Worm (Caenorhabditis elegans) whole organism, young adult: ENCODE measurements around the gene Y53G8AL.3.

Experiments
- B0261.1 ChIP-seq: sonication (generic microtip); optimal IDR thresholded peaks from 2 replicates; lab custom pipeline; 2016; ENCODE audit warnings: mild to moderate bottlenecking, missing genetic modification characterization, moderate library complexity, missing compliant biosample characterization
- B0336.3 ChIP-seq: fragments of 200-800 bp; sonication (Bioruptor generic); IDR thresholded peaks from 2 replicates; pipeline ENCODE4 v1.3.6; 2022; ENCODE audit warnings: missing genetic modification characterization, missing compliant biosample characterization
- D2030.7 ChIP-seq: fragments of 200-800 bp; sonication (Bioruptor generic); IDR thresholded peaks from 2 replicates; pipeline ENCODE4 v1.3.6; 2022; ENCODE audit warnings: missing genetic modification reagents, missing genetic modification characterization, missing compliant biosample characterization
- F37B4.10 ChIP-seq: fragments of 200-800 bp; sonication (Bioruptor generic); IDR thresholded peaks from 2 replicates; pipeline ENCODE4 v1.3.6; 2022; ENCODE audit warnings: missing genetic modification characterization, missing compliant biosample characterization
- F49E8.2 ChIP-seq: sonication (generic microtip); optimal IDR thresholded peaks from 3 replicates; lab custom pipeline; 2017; ENCODE audit warnings: missing genetic modification characterization, mild to moderate bottlenecking, missing compliant biosample characterization, antibody characterized with exemption, moderate library complexity; ENCODE audit not compliant: insufficient read depth
- F55B11.4 ChIP-seq: sonication (generic microtip); optimal IDR thresholded peaks from 2 replicates; lab custom pipeline; 2016; ENCODE audit warnings: missing compliant biosample characterization, missing genetic modification characterization, borderline replicate concordance; ENCODE audit not compliant: insufficient read depth
- K11D2.4 ChIP-seq: fragments of 200-800 bp; sonication (Bioruptor generic); IDR thresholded peaks from 2 replicates; pipeline ENCODE4 v1.3.6; 2022; ENCODE audit warnings: missing genetic modification reagents, missing genetic modification characterization, missing compliant biosample characterization
- T07F8.4 ChIP-seq: sonication (generic microtip); optimal IDR thresholded peaks from 2 replicates; lab custom pipeline; 2016; ENCODE audit warnings: mild to moderate bottlenecking, missing genetic modification characterization, moderate library complexity, missing compliant biosample characterization
- Y53G8AR.9 ChIP-seq: fragments of 200-800 bp; sonication (Bioruptor generic); conservative IDR thresholded peaks from 2 replicates; pipeline ENCODE4 v1.3.6; 2022; ENCODE audit warnings: missing genetic modification reagents, missing genetic modification characterization, missing compliant biosample characterization
- Y56A3A.18 ChIP-seq: fragments of 200-800 bp; sonication (Bioruptor generic); IDR thresholded peaks from 2 replicates; pipeline ENCODE4 v1.3.6; 2022; ENCODE audit warnings: missing genetic modification reagents, missing genetic modification characterization, missing compliant biosample characterization
- Y67H2A.10 ChIP-seq: fragments of 200-800 bp; sonication (Bioruptor generic); conservative IDR thresholded peaks from 2 replicates; pipeline ENCODE4 v1.3.6; 2022; ENCODE audit warnings: missing genetic modification reagents, missing genetic modification characterization, missing compliant biosample characterization
- aptf-2 ChIP-seq: fragments of 200-800 bp; sonication (Bioruptor generic); conservative IDR thresholded peaks from 2 replicates; pipeline ENCODE4 v1.3.6; 2022; ENCODE audit warnings: missing genetic modification reagents, missing genetic modification characterization, missing compliant biosample characterization
- attf-3 ChIP-seq: fragments of 200-800 bp; sonication (Bioruptor generic); conservative IDR thresholded peaks from 2 replicates; pipeline ENCODE4 v1.3.6; 2022; ENCODE audit warnings: missing genetic modification reagents, missing genetic modification characterization, missing compliant biosample characterization
- attf-5 ChIP-seq: fragments of 200-800 bp; sonication (Bioruptor generic); optimal IDR thresholded peaks from 2 replicates; lab custom pipeline; 2018; ENCODE audit warnings: mild to moderate bottlenecking, missing genetic modification characterization, missing compliant biosample characterization
- attf-6 ChIP-seq: fragments of 200-800 bp; sonication (Bioruptor generic); IDR thresholded peaks from 2 replicates; pipeline ENCODE4 v1.3.6; 2022; ENCODE audit warnings: missing genetic modification reagents, missing genetic modification characterization, missing compliant biosample characterization
- bed-2 ChIP-seq: fragments of 200-800 bp; sonication (Bioruptor generic); IDR thresholded peaks from 2 replicates; pipeline ENCODE4 v1.3.6; 2022; ENCODE audit warnings: missing genetic modification reagents, missing genetic modification characterization, missing compliant biosample characterization
- cebp-1 ChIP-seq, 2 experiments: fragments of 200-800 bp in 1 of 2; sonication (Bioruptor generic) in 1 of 2; sonication (generic microtip) in 1 of 2; IDR thresholded peaks in 1 of 2; optimal IDR thresholded peaks in 1 of 2; 2 replicates each; pipeline versions ENCODE4 v1.3.6 to Lab custom; 2017 to 2022; ENCODE audit warnings: missing compliant biosample characterization in 2 of 2, missing genetic modification characterization in 2 of 2, mild to moderate bottlenecking in 1 of 2, missing genetic modification reagents in 1 of 2, moderate library complexity in 1 of 2
- dpff-1 ChIP-seq: sonication (generic microtip); optimal IDR thresholded peaks from 2 replicates; lab custom pipeline; 2017; ENCODE audit warnings: mild to moderate bottlenecking, missing genetic modification characterization, missing compliant biosample characterization
- efl-1 ChIP-seq: fragments of 150-350 bp; optimal IDR thresholded peaks from 2 replicates; lab custom pipeline; 2014; ENCODE audit warnings: missing biosample characterization, missing genetic modification reagents, missing genetic modification characterization
- egrh-3 ChIP-seq: fragments of 200-800 bp; sonication (Bioruptor generic); IDR thresholded peaks from 2 replicates; pipeline ENCODE4 v1.3.6; 2022; ENCODE audit warnings: missing genetic modification reagents, missing genetic modification characterization, missing compliant biosample characterization
- ets-4 ChIP-seq: fragments of 200-800 bp; sonication (Bioruptor generic); optimal IDR thresholded peaks from 2 replicates; lab custom pipeline; 2018; ENCODE audit warnings: mild to moderate bottlenecking, missing genetic modification characterization, missing compliant biosample characterization
- hmg-20 ChIP-seq: fragments of 200-800 bp; sonication (Bioruptor generic); IDR thresholded peaks from 2 replicates; pipeline ENCODE4 v1.3.6; 2022; ENCODE audit warnings: missing genetic modification reagents, missing genetic modification characterization, missing compliant biosample characterization
- hrde-1 ChIP-seq: sonication (generic microtip); optimal IDR thresholded peaks from 2 replicates; lab custom pipeline; 2016; ENCODE audit warnings: missing genetic modification characterization, mild to moderate bottlenecking, missing compliant biosample characterization, moderate library complexity, missing genotype, missing genetic modification reagents, borderline replicate concordance
- lin-40 ChIP-seq: sonication (generic microtip); optimal IDR thresholded peaks from 2 replicates; lab custom pipeline; 2016; ENCODE audit warnings: missing genetic modification characterization, mild to moderate bottlenecking, missing compliant biosample characterization, missing genotype, missing genetic modification reagents
- lin-54 ChIP-seq: fragments of 200-800 bp; sonication (Bioruptor generic); optimal IDR thresholded peaks from 2 replicates; lab custom pipeline; 2018; ENCODE audit warnings: mild to moderate bottlenecking, missing genetic modification characterization, missing compliant biosample characterization
- lsl-1 ChIP-seq: fragments of 200-800 bp; sonication (Bioruptor generic); optimal IDR thresholded peaks from 2 replicates; lab custom pipeline; 2018; ENCODE audit warnings: mild to moderate bottlenecking, missing genetic modification characterization, moderate library complexity, missing compliant biosample characterization
- lsy-27 ChIP-seq: sonication (generic microtip); optimal IDR thresholded peaks from 2 replicates; lab custom pipeline; 2017; ENCODE audit warnings: missing genetic modification characterization, mild to moderate bottlenecking, missing compliant biosample characterization, antibody characterized with exemption, missing genotype, borderline replicate concordance; ENCODE audit not compliant: insufficient read depth
- madf-10 ChIP-seq: sonication (generic microtip); optimal IDR thresholded peaks from 2 replicates; lab custom pipeline; 2016; ENCODE audit warnings: mild to moderate bottlenecking, missing genetic modification characterization, missing compliant biosample characterization
- mxl-1 ChIP-seq: sonication (generic microtip); optimal IDR thresholded peaks from 2 replicates; lab custom pipeline; 2016; ENCODE audit warnings: missing genetic modification characterization, missing compliant biosample characterization
- pbrm-1 ChIP-seq: fragments of 200-800 bp; sonication (Bioruptor generic); IDR thresholded peaks from 2 replicates; pipeline ENCODE4 v1.3.6; 2022; ENCODE audit warnings: missing genetic modification reagents, missing genetic modification characterization, missing compliant biosample characterization
- pha-4 ChIP-seq: fragments of 150-350 bp; sonication (generic microtip); optimal IDR thresholded peaks from 2 replicates; lab custom pipeline; 2014; ENCODE audit warnings: missing biosample characterization, missing genetic modification reagents, missing genetic modification characterization
- rpc-1 ChIP-seq, 2 experiments: fragments of 150-350 bp in 1 of 2; sonication (generic microtip) in 1 of 2; optimal IDR thresholded peaks; 2 replicates each; lab custom pipeline; 2014 to 2018; ENCODE audit warnings: missing biosample characterization in 1 of 2, missing genetic modification characterization in 1 of 2, missing genetic modification reagents in 1 of 2, missing genotype in 1 of 2
- snpc-1.3 ChIP-seq: sonication (generic microtip); optimal IDR thresholded peaks from 2 replicates; lab custom pipeline; 2017; ENCODE audit warnings: missing genetic modification characterization, mild to moderate bottlenecking, missing compliant biosample characterization, antibody characterized with exemption, moderate library complexity, missing genotype, missing genetic modification reagents; ENCODE audit not compliant: insufficient read depth
- tlf-1 ChIP-seq: fragments of 200-800 bp; sonication (Bioruptor generic); optimal IDR thresholded peaks from 2 replicates; lab custom pipeline; 2018; ENCODE audit warnings: mild to moderate bottlenecking, missing genetic modification characterization, missing compliant biosample characterization
- unc-62 ChIP-seq: fragments of 150-350 bp; optimal IDR thresholded peaks from 2 replicates; lab custom pipeline; 2014; ENCODE audit warnings: missing biosample characterization, missing genetic modification reagents, missing genetic modification characterization
- xnd-1 ChIP-seq: sonication (generic microtip); optimal IDR thresholded peaks from 2 replicates; lab custom pipeline; 2016; ENCODE audit warnings: missing genotype, missing genetic modification reagents, missing genetic modification characterization, missing compliant biosample characterization
- ztf-22 ChIP-seq: fragments of 200-800 bp; sonication (Bioruptor generic); optimal IDR thresholded peaks from 2 replicates; lab custom pipeline; 2018; ENCODE audit warnings: mild to moderate bottlenecking, missing genetic modification characterization, moderate library complexity, missing compliant biosample characterization
- ztf-28 ChIP-seq: fragments of 200-800 bp; sonication (Bioruptor generic); IDR thresholded peaks from 2 replicates; pipeline ENCODE4 v1.3.6; 2022; ENCODE audit warnings: missing genetic modification reagents, missing genetic modification characterization, missing compliant biosample characterization
- ztf-6 ChIP-seq: fragments of 200-800 bp; sonication (Bioruptor generic); IDR thresholded peaks from 2 replicates; pipeline ENCODE4 v1.3.6; 2022; ENCODE audit warnings: missing genetic modification reagents, missing genetic modification characterization, missing compliant biosample characterization

Y53G8AL.3 gene

DNA sequence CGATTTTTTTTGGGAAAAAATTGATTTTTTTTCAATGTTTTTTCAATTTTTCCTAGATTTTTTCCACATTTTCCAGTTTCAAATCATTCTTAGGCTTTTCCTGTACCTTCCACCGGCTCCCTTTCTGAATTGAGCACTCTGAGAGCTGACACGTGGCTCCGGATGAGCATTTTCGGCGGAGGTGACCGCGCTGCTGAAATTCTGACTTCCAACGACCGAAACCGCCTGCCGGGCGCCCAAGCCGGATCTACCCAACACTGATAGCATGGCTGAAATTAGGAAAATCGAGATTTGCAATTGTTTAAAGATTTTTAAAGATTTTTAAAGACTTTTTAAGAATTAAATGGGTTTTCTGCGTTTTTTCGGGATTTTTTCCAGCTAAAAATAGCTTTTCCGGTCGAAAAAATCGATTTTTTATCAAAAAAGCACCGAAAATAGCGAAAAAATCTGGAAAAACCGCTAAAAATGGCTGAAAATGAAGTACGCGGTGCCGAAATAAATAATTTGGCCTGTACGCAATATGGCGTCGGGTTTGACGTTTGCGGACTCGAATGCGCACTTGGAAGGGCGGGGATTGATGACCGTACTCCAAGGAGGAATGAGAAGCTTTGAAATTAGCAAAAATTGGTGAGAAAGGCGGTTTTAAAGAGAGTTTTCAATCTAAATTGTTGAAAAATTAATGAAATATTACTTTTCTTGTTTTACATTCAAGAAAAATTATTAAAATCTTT is 4.5 kb downstream of the Y53G8AL.3 start, which contains the start of gene nduf-9 (continued):
- TF ChIP-seq pha-4 (no peak), attf-5 (GFP tag; lab: Kevin White, UChicago) (no peak), lsl-1 (GFP tag; lab: Kevin White, UChicago) (peak; percentile 71)

DNA sequence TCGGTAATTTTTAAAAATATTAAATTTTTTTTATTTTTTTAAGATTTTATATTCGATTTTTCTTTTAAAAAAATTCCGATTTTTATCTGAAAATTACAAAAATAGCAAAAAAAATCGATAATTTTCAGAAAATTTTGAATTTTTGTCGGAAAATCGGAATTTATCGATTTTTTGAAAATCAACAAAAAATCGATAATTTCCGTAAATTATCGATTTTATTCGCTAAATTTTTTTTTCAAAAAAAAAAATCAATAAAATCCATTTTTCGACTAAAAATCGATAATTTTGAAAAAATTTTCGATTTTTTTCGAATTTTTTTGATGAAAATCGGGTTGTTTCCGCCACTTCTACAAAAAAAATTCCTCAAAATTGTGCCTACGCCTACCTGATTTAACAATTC is 10.6 kb downstream of the Y53G8AL.3 start:
- TF ChIP-seq mxl-1 (tag; lab: Kevin White, UChicago) (no peak), ztf-6 (no peak), K11D2.4 (no peak), aptf-2 (no peak), bed-2 (no peak), hmg-20 (no peak), ztf-28 (GFP tag; lab: Robert Waterston, UW) (no peak), F49E8.2 (tag; lab: Kevin White, UChicago) (no peak), D2030.7 (no peak), B0336.3 (GFP tag; lab: Robert Waterston, UW) (no peak), T07F8.4 (tag; lab: Kevin White, UChicago) (no peak), lsy-27 (tag; lab: Kevin White, UChicago) (no peak)

DNA sequence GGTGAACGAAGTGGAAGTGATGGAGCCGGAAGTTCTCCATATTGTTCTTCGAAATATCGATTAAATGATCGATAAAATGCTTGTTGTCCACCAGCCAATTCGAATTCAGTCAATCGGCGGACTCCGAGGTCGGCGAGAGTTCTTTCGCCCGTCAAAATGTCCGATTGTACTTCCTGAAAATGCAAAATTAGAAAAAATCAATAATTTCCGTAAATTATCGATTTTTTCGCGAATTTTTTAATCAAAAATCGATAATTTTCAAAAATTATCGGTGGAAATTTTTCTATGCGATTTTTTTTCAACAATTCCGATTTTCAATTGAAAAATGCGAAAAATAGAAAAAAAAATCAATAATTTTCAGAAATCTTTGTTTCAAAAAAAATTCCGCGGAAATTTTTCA is 11.0 kb downstream of the Y53G8AL.3 start:
- TF ChIP-seq hrde-1 (tag; lab: Kevin White, UChicago): no peak
- no peak for TF ChIP-seq snpc-1.3 (tag; lab: Kevin White, UChicago)
- TF ChIP-seq B0261.1 (tag; lab: Kevin White, UChicago): no peak
- TF ChIP-seq pbrm-1 (GFP tag; lab: Robert Waterston, UW): no peak
- TF ChIP-seq Y67H2A.10 (GFP tag; lab: Robert Waterston, UW): no peak
- no peak for TF ChIP-seq attf-6 (GFP tag; lab: Robert Waterston, UW)
- no peak for TF ChIP-seq F55B11.4
- TF ChIP-seq unc-62: no peak
- TF ChIP-seq mxl-1 (tag; lab: Kevin White, UChicago): no peak
- TF ChIP-seq madf-10 (tag; lab: Kevin White, UChicago): no peak
- no peak for TF ChIP-seq cebp-1 (GFP tag; IDR thresholded peaks at IDR 0.05; lab: Robert Waterston, UW)
- TF ChIP-seq cebp-1 (tag; optimal IDR thresholded peaks at IDR 0.05; lab: Kevin White, UChicago): no peak

DNA sequence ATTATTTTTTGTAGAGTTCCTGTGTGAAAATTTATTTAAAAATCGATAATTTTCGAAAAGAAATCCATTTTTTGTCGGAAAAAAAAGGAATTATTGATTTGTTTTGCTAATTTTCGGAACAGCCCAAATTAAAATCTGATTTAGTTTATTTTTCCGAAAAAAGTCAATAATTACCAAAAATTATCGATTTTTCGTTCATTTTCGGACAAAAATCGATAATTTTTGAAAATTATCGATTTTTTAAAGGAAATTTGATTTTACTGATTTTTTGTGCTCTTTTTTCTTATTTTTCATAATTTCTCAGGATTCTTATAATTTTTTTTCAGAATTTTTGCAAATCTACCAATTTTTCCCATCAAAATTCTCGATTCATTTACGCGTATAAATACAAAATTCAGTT is 11.6 kb downstream of the Y53G8AL.3 start:
- TF ChIP-seq Y53G8AR.9: no peak
- TF ChIP-seq F37B4.10 (GFP tag; lab: Robert Waterston, UW): no peak
- no peak for TF ChIP-seq ztf-22
- TF ChIP-seq mxl-1 (tag; lab: Kevin White, UChicago): no peak
- TF ChIP-seq dpff-1 (tag; lab: Kevin White, UChicago): no peak
- TF ChIP-seq ets-4 (GFP tag; lab: Kevin White, UChicago): no peak

DNA sequence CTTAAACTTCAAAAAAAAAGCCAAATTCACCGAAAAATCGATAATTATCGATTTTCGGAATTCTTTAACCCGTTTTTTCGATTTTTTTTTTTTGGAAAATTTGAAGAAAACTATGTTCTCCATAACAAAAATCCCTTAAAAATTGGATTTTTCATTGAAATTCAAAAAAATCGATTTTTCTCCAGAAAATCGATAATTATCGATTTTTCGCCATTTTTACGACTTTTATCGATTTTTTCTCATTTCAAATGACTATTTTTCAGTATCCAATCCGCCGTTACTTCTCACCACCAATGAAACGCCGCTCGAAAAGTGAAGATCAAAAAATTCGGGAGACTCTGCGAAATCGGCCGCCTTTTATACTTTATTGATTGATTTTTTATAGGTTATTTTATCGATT is 12.1 kb downstream of the Y53G8AL.3 start:
- TF ChIP-seq lin-54: no peak
- no peak for TF ChIP-seq ztf-6
- no peak for TF ChIP-seq Y56A3A.18
- TF ChIP-seq tlf-1 (GFP tag; lab: Kevin White, UChicago): no peak
- no peak for TF ChIP-seq egrh-3 (GFP tag; lab: Robert Waterston, UW)
- TF ChIP-seq rpc-1 (optimal IDR thresholded peaks at IDR 0.05; lab: Kevin White, UChicago): no peak
- TF ChIP-seq rpc-1 (tag; optimal IDR thresholded peaks at IDR 0.05; lab: Kevin White, UChicago): no peak
- no peak for TF ChIP-seq attf-3 (GFP tag; lab: Robert Waterston, UW)
- TF ChIP-seq efl-1 (GFP tag; lab: Kevin White, UChicago): no peak
- TF ChIP-seq xnd-1 (tag; lab: Kevin White, UChicago): no peak
- no peak for TF ChIP-seq lin-40 (tag; lab: Kevin White, UChicago)
